Worm (Caenorhabditis elegans): ENCODE data around the gene C01G12.7.

ce11 chrII:14602735-14603134 is 11.0 kb upstream of the C01G12.7 start:
- TF ChIP-seq pha-4 (tag; optimal IDR thresholded peaks at IDR 0.05) (no peak), dpl-1 (GFP tag; optimal IDR thresholded peaks at IDR 0.05) (no peak), egl-44 (GFP tag; IDR thresholded peaks at IDR 0.05) (no peak), unc-62 (GFP tag; optimal IDR thresholded peaks at IDR 0.05) (no peak), ztf-25 (GFP tag; IDR thresholded peaks at IDR 0.05) (no peak), unc-130 (GFP tag; optimal IDR thresholded peaks at IDR 0.05) (no peak), madf-8 (GFP tag; conservative IDR thresholded peaks at IDR 0.05) (no peak)

All from whole organism, young adult.